Worm (Caenorhabditis elegans): ENCODE data around the gene pst-2.

DNA sequence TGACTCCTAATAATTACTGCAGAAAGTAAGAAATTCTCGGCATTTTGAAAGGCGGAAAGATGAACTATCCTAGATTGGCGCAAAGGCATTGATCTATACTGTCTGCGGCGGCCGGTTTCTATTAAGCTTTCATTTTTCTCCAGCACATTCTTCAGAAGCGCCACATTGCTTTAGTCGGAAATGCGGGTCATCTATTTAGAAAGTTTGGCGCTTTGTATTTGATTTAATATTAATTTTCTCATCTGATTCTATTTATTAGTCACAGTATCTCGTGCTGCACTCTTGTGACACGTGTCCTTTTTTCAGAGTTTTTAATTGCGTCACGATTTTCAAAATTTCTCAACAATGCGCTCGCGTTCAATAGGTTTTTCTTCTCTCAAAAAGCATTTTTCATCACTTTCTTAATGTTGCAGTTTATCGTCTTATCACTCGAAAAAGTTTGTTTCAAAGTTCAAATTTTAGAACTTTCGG, 34.8 kb downstream of the pst-2 start:
- TF ChIP-seq pha-4 (tag; optimal IDR thresholded peaks at IDR 0.05) (no peak), lin-11 (tag; optimal IDR thresholded peaks at IDR 0.05) (no peak), mec-3 (tag; optimal IDR thresholded peaks at IDR 0.05; ENCODE audit: borderline replicate concordance) (no peak), ref-2 (tag; optimal IDR thresholded peaks at IDR 0.05) (no peak), fkh-6 (tag; optimal IDR thresholded peaks at IDR 0.05) (no peak), ceh-45 (GFP tag; IDR thresholded peaks at IDR 0.05) (no peak), F13H6.1 (tag; optimal IDR thresholded peaks at IDR 0.05) (no peak), tbx-7 (tag; optimal IDR thresholded peaks at IDR 0.05) (no peak), dmd-4 (tag; optimal IDR thresholded peaks at IDR 0.05; ENCODE audit: borderline replicate concordance) (no peak), ama-1 (optimal IDR thresholded peaks at IDR 0.05) (no peak), pat-9 (tag; optimal IDR thresholded peaks at IDR 0.05) (no peak), ceh-30 (tag; optimal IDR thresholded peaks at IDR 0.05) (no peak)
